Worm (Caenorhabditis elegans) whole organism, young adult: ENCODE measurements around the gene K10D6.3.

Experiments used
- attf-6 ChIP-seq: fragments of 200-800 bp; sonication (Bioruptor generic); IDR thresholded peaks from 2 replicates; pipeline ENCODE4 v1.3.6; 2022; ENCODE audit warnings: missing genetic modification reagents, missing genetic modification characterization, missing compliant biosample characterization
- cebp-1 ChIP-seq, 2 experiments: fragments of 200-800 bp in 1 of 2; sonication (Bioruptor generic) in 1 of 2; sonication (generic microtip) in 1 of 2; IDR thresholded peaks in 1 of 2; optimal IDR thresholded peaks in 1 of 2; 2 replicates each; pipeline versions ENCODE4 v1.3.6 to Lab custom; 2017 to 2022; ENCODE audit warnings: missing compliant biosample characterization in 2 of 2, missing genetic modification characterization in 2 of 2, mild to moderate bottlenecking in 1 of 2, missing genetic modification reagents in 1 of 2, moderate library complexity in 1 of 2
- ceh-58 ChIP-seq: fragments of 200-800 bp; sonication (Bioruptor generic); IDR thresholded peaks from 2 replicates; pipeline ENCODE4 v1.3.6; 2022; ENCODE audit warnings: missing genetic modification characterization, missing compliant biosample characterization
- tbx-9 ChIP-seq: sonication (generic microtip); optimal IDR thresholded peaks from 2 replicates; lab custom pipeline; 2016; ENCODE audit warnings: borderline replicate concordance, missing genetic modification characterization, inconsistent platforms, missing compliant biosample characterization
- zim-3 ChIP-seq: sonication (generic microtip); optimal IDR thresholded peaks from 2 replicates; lab custom pipeline; 2017; ENCODE audit warnings: mild to moderate bottlenecking, missing genetic modification characterization, moderate library complexity, missing compliant biosample characterization

- no peak for TF ChIP-seq attf-6 (GFP tag; lab: Robert Waterston, UW)
- TF ChIP-seq ceh-58 (GFP tag; lab: Robert Waterston, UW): no peak
- no peak for TF ChIP-seq zim-3 (tag; lab: Kevin White, UChicago)
- TF ChIP-seq cebp-1 (GFP tag; IDR thresholded peaks at IDR 0.05; lab: Robert Waterston, UW): no peak
- no peak for TF ChIP-seq cebp-1 (tag; optimal IDR thresholded peaks at IDR 0.05; lab: Kevin White, UChicago)
- TF ChIP-seq tbx-9 (tag; lab: Kevin White, UChicago): no peak
Observed at ce11 chrV:11196631-11197258, 3.7 kb upstream of the K10D6.3 start.
